Worm (Caenorhabditis elegans): ENCODE measurements around the gene fbxb-116.

Gene fbxb-116

DNA sequence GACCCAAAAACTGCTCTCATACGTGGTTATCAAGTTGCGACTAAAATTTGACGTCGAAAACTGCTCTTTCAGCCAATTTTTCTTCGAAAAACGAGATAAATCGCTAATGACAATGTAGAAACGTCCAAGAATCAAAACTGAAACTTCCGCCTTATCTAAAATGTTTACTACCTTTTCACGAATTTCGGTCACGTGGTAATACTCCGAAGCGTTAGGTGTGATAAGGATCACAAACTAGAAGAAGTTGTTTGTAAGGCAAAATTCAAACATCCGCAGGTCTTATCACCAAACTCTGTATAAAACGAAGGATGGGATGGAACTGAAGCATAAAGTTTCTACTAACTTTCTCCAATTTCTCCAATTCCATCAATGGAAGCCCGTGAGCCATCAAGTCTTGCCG lies 3.2 kb upstream of the fbxb-116 start, which contains the start of gene sqst-3:
TSS of gene sqst-3 (plus strand) at position 370 of the 400 bp plus-strand sequence.
- TF ChIP-seq ZK546.5 (tag; optimal IDR thresholded peaks at IDR 0.05): no peak
- no peak for TF ChIP-seq C34F6.9 (tag; optimal IDR thresholded peaks at IDR 0.05)
- TF ChIP-seq nhr-25 (tag; optimal IDR thresholded peaks at IDR 0.05): no peak
- no peak for TF ChIP-seq nhr-237 (tag; optimal IDR thresholded peaks at IDR 0.05)
- TF ChIP-seq elt-3 (tag; optimal IDR thresholded peaks at IDR 0.05): no peak
- TF ChIP-seq mab-5 (tag; optimal IDR thresholded peaks at IDR 0.05): no peak
- TF ChIP-seq unc-39 (tag; optimal IDR thresholded peaks at IDR 0.05): no peak
- no peak for TF ChIP-seq aly-2 (tag; optimal IDR thresholded peaks at IDR 0.05)
- no peak for TF ChIP-seq nhr-10 (tag; optimal IDR thresholded peaks at IDR 0.05)
- TF ChIP-seq nhr-21 (tag; optimal IDR thresholded peaks at IDR 0.05): no peak
- no peak for TF ChIP-seq nhr-12 (tag; optimal IDR thresholded peaks at IDR 0.05)
- no peak for TF ChIP-seq gmeb-1 (tag; optimal IDR thresholded peaks at IDR 0.05)
- TF ChIP-seq nhr-11 (tag; optimal IDR thresholded peaks at IDR 0.05): no peak
- TF ChIP-seq ztf-11 (tag; optimal IDR thresholded peaks at IDR 0.05): no peak
- TF ChIP-seq sem-4 (tag; optimal IDR thresholded peaks at IDR 0.05): no peak
- TF ChIP-seq mdl-1 (tag; optimal IDR thresholded peaks at IDR 0.05): no peak

DNA sequence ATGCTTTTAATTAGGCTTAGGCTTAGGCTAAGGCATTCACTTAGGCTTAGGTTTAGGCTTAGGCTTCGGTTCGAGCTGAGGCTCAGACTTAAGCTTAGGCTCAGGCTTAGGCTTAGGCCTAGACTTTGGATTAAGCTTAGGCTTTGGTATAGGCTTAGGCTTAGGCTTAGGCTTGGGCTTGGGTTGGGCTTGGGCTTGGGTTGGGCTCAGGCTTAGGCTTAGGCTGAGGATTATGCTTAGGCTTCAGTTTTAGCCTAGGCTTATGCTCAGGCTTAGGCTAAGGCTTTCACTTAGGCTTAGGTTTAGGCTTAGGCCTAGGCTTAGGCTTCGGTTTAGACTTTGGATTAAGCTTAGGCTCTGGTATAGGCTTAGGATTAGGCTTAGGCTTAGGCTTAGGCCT lies 2.4 kb upstream of the fbxb-116 start:
- TF ChIP-seq nhr-129 (tag; optimal IDR thresholded peaks at IDR 0.05): no peak
- TF ChIP-seq blmp-1 (tag; optimal IDR thresholded peaks at IDR 0.05; ENCODE audit: insufficient read depth): no peak
- TF ChIP-seq ztf-1 (GFP tag; conservative IDR thresholded peaks at IDR 0.05): no peak
- no peak for TF ChIP-seq sma-9 (GFP tag; optimal IDR thresholded peaks at IDR 0.05)
- no peak for TF ChIP-seq sma-9 (tag; optimal IDR thresholded peaks at IDR 0.05)
- no peak for TF ChIP-seq nhr-21 (tag; optimal IDR thresholded peaks at IDR 0.05)
- no peak for TF ChIP-seq lin-39 (tag; optimal IDR thresholded peaks at IDR 0.05)
- TF ChIP-seq zag-1 (tag; optimal IDR thresholded peaks at IDR 0.05): no peak
- no peak for TF ChIP-seq R02D3.7 (tag; optimal IDR thresholded peaks at IDR 0.05)
- no peak for TF ChIP-seq ceh-82 (tag; optimal IDR thresholded peaks at IDR 0.05)
- no peak for TF ChIP-seq ceh-16 (tag; optimal IDR thresholded peaks at IDR 0.05)
- no peak for TF ChIP-seq ZK546.5 (tag; optimal IDR thresholded peaks at IDR 0.05)
- no peak for TF ChIP-seq nhr-77 (tag; optimal IDR thresholded peaks at IDR 0.05)
- TF ChIP-seq crh-2 (tag; optimal IDR thresholded peaks at IDR 0.05): no peak
- TF ChIP-seq fos-1 (tag; optimal IDR thresholded peaks at IDR 0.05): no peak
- no peak for TF ChIP-seq mab-5 (tag; optimal IDR thresholded peaks at IDR 0.05)

DNA sequence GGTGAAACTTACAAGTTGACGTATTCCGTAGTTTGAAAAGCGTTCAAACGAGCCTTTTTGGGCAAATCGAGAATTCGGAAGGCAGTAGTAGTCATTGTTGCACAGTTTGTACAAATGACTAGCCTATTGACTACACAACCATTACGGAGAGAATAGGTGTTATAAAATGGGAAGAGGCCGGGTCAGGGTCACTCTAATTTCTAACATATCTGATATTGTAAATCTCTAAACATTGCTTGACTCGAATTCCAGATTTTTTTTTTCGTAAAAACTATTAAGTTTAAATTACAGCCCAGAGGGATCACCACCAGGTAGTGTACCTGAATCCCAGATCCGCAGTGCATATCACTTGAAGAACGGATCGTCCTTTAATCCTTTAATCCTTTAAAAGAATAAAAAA lies 3.6 kb downstream of the fbxb-116 start, which contains the start of gene fbxb-2:
TSS of gene fbxb-2 (minus strand) at position 101 of the 400 bp plus-strand sequence.
- TF ChIP-seq crh-2 (tag; optimal IDR thresholded peaks at IDR 0.05) (no peak), ztf-4 (tag; optimal IDR thresholded peaks at IDR 0.05) (no peak)

DNA sequence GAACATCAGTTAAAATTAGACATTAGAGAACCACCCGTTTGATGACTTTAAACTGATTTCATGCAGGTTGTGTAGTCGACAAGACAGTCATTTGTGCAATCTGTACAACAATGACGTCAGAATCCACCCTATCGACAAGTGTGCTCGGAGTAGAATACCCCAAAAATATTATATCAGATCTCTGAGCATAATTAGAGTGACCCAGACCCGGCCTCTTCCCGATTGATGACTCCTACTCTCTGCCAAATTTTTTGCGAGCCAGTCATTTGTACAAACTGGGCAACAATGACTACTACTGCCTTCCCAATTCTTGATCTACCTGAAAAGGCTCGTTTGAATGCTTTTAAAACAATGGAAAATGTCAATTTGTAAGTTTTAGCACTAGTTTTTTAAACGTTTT lies 6.6 kb downstream of the fbxb-116 start, which contains the start of the genes fbxb-115 and fbxb-1:
TSS of gene fbxb-115 (minus strand) at position 101 of the 400 bp plus-strand sequence.
TSS of gene fbxb-1 (plus strand) at position 226 of the 400 bp plus-strand sequence.
- TF ChIP-seq lin-39 (tag; optimal IDR thresholded peaks at IDR 0.05) (no peak), lsy-2 (tag; optimal IDR thresholded peaks at IDR 0.05) (no peak), unc-39 (tag; optimal IDR thresholded peaks at IDR 0.05) (no peak), aly-2 (tag; optimal IDR thresholded peaks at IDR 0.05) (no peak), ztf-1 (GFP tag; conservative IDR thresholded peaks at IDR 0.05) (no peak), ceh-82 (tag; optimal IDR thresholded peaks at IDR 0.05) (no peak), lin-11 (tag; optimal IDR thresholded peaks at IDR 0.05) (no peak), nhr-10 (tag; optimal IDR thresholded peaks at IDR 0.05) (no peak)

DNA sequence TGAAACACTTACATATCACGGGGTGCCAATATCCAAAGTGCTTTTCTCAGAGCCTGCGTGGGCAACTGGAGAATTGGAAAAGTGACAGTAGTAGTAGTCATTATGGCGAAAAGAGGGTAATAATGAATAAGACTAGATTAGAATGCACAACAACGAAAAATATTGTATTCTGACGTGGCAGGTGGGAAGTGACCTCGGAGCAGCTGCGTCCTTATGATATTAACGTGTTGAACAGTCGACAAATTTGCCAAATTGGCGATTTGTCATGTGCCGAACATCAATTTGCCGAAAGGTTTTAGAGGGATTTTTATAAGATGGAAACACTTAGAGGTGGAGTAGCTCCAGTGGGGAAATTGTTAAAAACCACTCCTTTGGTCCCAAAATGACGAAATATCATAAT lies 17.4 kb downstream of the fbxb-116 start, which contains the start of gene str-81:
TSS of gene str-81 (minus strand) at position 101 of the 400 bp plus-strand sequence.
- TF ChIP-seq fos-1 (tag; optimal IDR thresholded peaks at IDR 0.05): no peak
- TF ChIP-seq nhr-77 (tag; optimal IDR thresholded peaks at IDR 0.05): no peak
- TF ChIP-seq unc-62 (GFP tag; optimal IDR thresholded peaks at IDR 0.05): no peak

DNA sequence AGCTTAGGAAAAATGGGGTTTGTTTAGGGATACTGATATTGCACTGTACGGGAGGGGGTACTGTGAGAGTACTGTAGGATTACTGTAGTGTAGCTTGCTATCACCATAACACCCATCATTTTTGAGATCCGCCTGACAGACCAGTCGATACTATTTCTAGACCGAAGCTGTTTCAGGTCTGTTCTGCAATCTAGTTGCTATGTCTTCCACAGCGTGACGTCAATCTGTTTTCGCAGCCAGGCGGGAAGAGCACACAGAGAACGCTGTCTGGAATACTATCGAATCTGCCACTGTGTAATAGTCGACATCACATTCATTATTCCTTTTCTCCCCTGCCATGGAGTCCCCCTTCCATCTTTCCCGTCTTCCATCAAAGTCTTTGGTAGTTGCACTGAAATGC lies 18.3 kb downstream of the fbxb-116 start, which contains the start of gene F21D9.11:
TSS of gene F21D9.11 (plus strand) at position 301 of the 400 bp plus-strand sequence.
- TF ChIP-seq nhr-11 (tag; optimal IDR thresholded peaks at IDR 0.05): no peak
- no peak for TF ChIP-seq R02D3.7 (tag; optimal IDR thresholded peaks at IDR 0.05)
- TF ChIP-seq mbf-1 (tag; optimal IDR thresholded peaks at IDR 0.05): no peak
- TF ChIP-seq mdl-1 (tag; optimal IDR thresholded peaks at IDR 0.05): no peak

All from whole organism, L2 larva.